Worm (Caenorhabditis elegans) whole organism, young adult: ENCODE data around the gene str-153.

ENCODE experiments used
- F22D6.2 ChIP-seq: sonication (generic microtip); optimal IDR thresholded peaks from 2 replicates; lab custom pipeline; 2016; ENCODE audit warnings: mild to moderate bottlenecking, missing genetic modification characterization, missing compliant biosample characterization
- F33H1.4 ChIP-seq: fragments of 200-800 bp; sonication (Bioruptor generic); IDR thresholded peaks from 2 replicates; pipeline ENCODE4 v1.3.6; 2022; ENCODE audit warnings: missing genetic modification reagents, missing genetic modification characterization, missing compliant biosample characterization
- Y53G8AR.9 ChIP-seq: fragments of 200-800 bp; sonication (Bioruptor generic); conservative IDR thresholded peaks from 2 replicates; pipeline ENCODE4 v1.3.6; 2022; ENCODE audit warnings: missing genetic modification reagents, missing genetic modification characterization, missing compliant biosample characterization
- Y56A3A.18 ChIP-seq: fragments of 200-800 bp; sonication (Bioruptor generic); IDR thresholded peaks from 2 replicates; pipeline ENCODE4 v1.3.6; 2022; ENCODE audit warnings: missing genetic modification reagents, missing genetic modification characterization, missing compliant biosample characterization
- dox-1 ChIP-seq: fragments of 200-800 bp; sonication (Bioruptor generic); IDR thresholded peaks from 2 replicates; pipeline ENCODE4 v1.3.6; 2022; ENCODE audit warnings: missing genetic modification reagents, missing genetic modification characterization, missing compliant biosample characterization
- dpff-1 ChIP-seq: sonication (generic microtip); optimal IDR thresholded peaks from 2 replicates; lab custom pipeline; 2017; ENCODE audit warnings: mild to moderate bottlenecking, missing genetic modification characterization, missing compliant biosample characterization
- lag-1 ChIP-seq: fragments of 200-800 bp; sonication (Bioruptor generic); IDR thresholded peaks from 2 replicates; pipeline ENCODE4 v1.3.6; 2022; ENCODE audit warnings: missing genetic modification reagents, missing genetic modification characterization, missing compliant biosample characterization
- lir-1 ChIP-seq: fragments of 200-800 bp; sonication (Bioruptor generic); conservative IDR thresholded peaks from 2 replicates; pipeline ENCODE4 v1.3.6; 2022; ENCODE audit warnings: missing genetic modification reagents, missing genetic modification characterization, missing compliant biosample characterization
- pbrm-1 ChIP-seq: fragments of 200-800 bp; sonication (Bioruptor generic); IDR thresholded peaks from 2 replicates; pipeline ENCODE4 v1.3.6; 2022; ENCODE audit warnings: missing genetic modification reagents, missing genetic modification characterization, missing compliant biosample characterization
- ztf-18 ChIP-seq: sonication (generic microtip); optimal IDR thresholded peaks from 2 replicates; lab custom pipeline; 2016; ENCODE audit warnings: missing genotype, mild to moderate bottlenecking, missing genetic modification characterization, missing compliant biosample characterization

- TF ChIP-seq Y53G8AR.9 (no peak), pbrm-1 (GFP tag; lab: Robert Waterston, UW) (no peak), lag-1 (GFP tag; lab: Robert Waterston, UW) (no peak), lir-1 (GFP tag; lab: Robert Waterston, UW) (no peak), ztf-18 (tag; lab: Kevin White, UChicago) (peak; percentile 69), dox-1 (no peak; the same call in 1 of the 2 replicates), Y56A3A.18 (peak; percentile 93), F22D6.2 (tag; lab: Kevin White, UChicago) (no peak), dpff-1 (tag; lab: Kevin White, UChicago) (no peak), F33H1.4 (GFP tag; lab: Robert Waterston, UW) (peak; percentile 46)
Observed at ce11 chrIV:4930754-4931322, 3.4 kb upstream of the str-153 start.
